Worm (Caenorhabditis elegans) whole organism, L4 larva: ENCODE results near the gene srx-8.

Experiments
- D1046.2 ChIP-seq: fragments of 200-800 bp; sonication (Bioruptor generic); IDR thresholded peaks from 2 replicates; pipeline ENCODE4 v1.3.6; 2022; ENCODE audit warnings: missing genetic modification characterization, missing compliant biosample characterization
- F26F4.8 ChIP-seq: fragments of 200-800 bp; sonication (Bioruptor generic); conservative IDR thresholded peaks from 2 replicates; pipeline ENCODE4 v1.3.6; 2022; ENCODE audit warnings: missing genetic modification characterization, missing compliant biosample characterization
- R02D3.7 ChIP-seq: fragments of 150-350 bp; sonication (generic microtip); optimal IDR thresholded peaks from 3 replicates; lab custom pipeline; 2014; ENCODE audit warnings: missing biosample characterization, missing genetic modification characterization
- Y105C5A.15 ChIP-seq: fragments of 200-800 bp; sonication (Bioruptor generic); IDR thresholded peaks from 2 replicates; pipeline ENCODE4 v1.3.6; 2022; ENCODE audit warnings: missing genetic modification characterization, missing compliant biosample characterization
- Y48G9A.11 ChIP-seq: fragments of 200-800 bp; sonication (Bioruptor generic); IDR thresholded peaks from 2 replicates; pipeline ENCODE4 v1.3.6; 2022; ENCODE audit warnings: missing genetic modification reagents, missing genetic modification characterization, missing compliant biosample characterization
- ama-1 ChIP-seq: fragments of 150-350 bp; optimal IDR thresholded peaks from 2 replicates; lab custom pipeline; 2014; ENCODE audit warnings: inconsistent platforms, mixed read lengths
- ceh-28 ChIP-seq: fragments of 150-350 bp; optimal IDR thresholded peaks from 2 replicates; lab custom pipeline; 2014; ENCODE audit warnings: missing biosample characterization, missing genetic modification reagents, missing genetic modification characterization
- ceh-32 ChIP-seq: sonication (generic microtip); optimal IDR thresholded peaks from 2 replicates; lab custom pipeline; 2016; ENCODE audit warnings: mild to moderate bottlenecking, missing genetic modification characterization, missing compliant biosample characterization; ENCODE audit not compliant: poor library complexity
- ceh-44 ChIP-seq: fragments of 200-800 bp; sonication (Bioruptor generic); IDR thresholded peaks from 2 replicates; pipeline ENCODE4 v1.3.6; 2022; ENCODE audit warnings: missing genetic modification reagents, missing genetic modification characterization, missing compliant biosample characterization
- ceh-82 ChIP-seq: sonication (generic microtip); optimal IDR thresholded peaks from 2 replicates; lab custom pipeline; 2017; ENCODE audit warnings: missing biosample characterization, missing genetic modification characterization
- cey-2 ChIP-seq: sonication (generic microtip); optimal IDR thresholded peaks from 3 replicates; lab custom pipeline; 2017; ENCODE audit warnings: missing genetic modification characterization, mild to moderate bottlenecking, missing compliant biosample characterization, antibody characterized with exemption, borderline replicate concordance; ENCODE audit not compliant: insufficient read depth
- daf-16 ChIP-seq, 3 experiments: sonication (generic microtip); optimal IDR thresholded peaks; 2 replicates each; lab custom pipeline; 2016 to 2017; ENCODE audit warnings: missing genetic modification characterization in 3 of 3, missing genetic modification reagents in 3 of 3, mild to moderate bottlenecking in 2 of 3, missing compliant biosample characterization in 2 of 3, missing biosample characterization in 1 of 3, moderate library complexity in 1 of 3
- daf-8 ChIP-seq: fragments of 200-800 bp; sonication (Bioruptor generic); IDR thresholded peaks from 2 replicates; pipeline ENCODE4 v1.3.6; 2022; ENCODE audit warnings: missing genetic modification characterization, missing compliant biosample characterization
- dmd-8 ChIP-seq: fragments of 200-800 bp; sonication (Bioruptor generic); IDR thresholded peaks from 2 replicates; pipeline ENCODE4 v1.3.6; 2022; ENCODE audit warnings: missing genetic modification characterization, missing compliant biosample characterization
- duxl-1 ChIP-seq: sonication (generic microtip); optimal IDR thresholded peaks from 2 replicates; lab custom pipeline; 2016; ENCODE audit warnings: mild to moderate bottlenecking, missing genetic modification characterization, moderate library complexity, missing compliant biosample characterization; ENCODE audit not compliant: poor library complexity
- hmg-1.1 ChIP-seq: fragments of 200-800 bp; sonication (Bioruptor generic); IDR thresholded peaks from 2 replicates; pipeline ENCODE4 v1.3.6; 2022; ENCODE audit warnings: missing genetic modification reagents, missing genetic modification characterization, missing compliant biosample characterization
- lin-1 ChIP-seq: fragments of 200-800 bp; sonication (Bioruptor generic); IDR thresholded peaks from 2 replicates; pipeline ENCODE4 v1.3.6; 2022; ENCODE audit warnings: missing genetic modification reagents, missing genetic modification characterization, missing compliant biosample characterization
- lir-3 ChIP-seq: sonication (generic microtip); optimal IDR thresholded peaks from 2 replicates; lab custom pipeline; 2016; ENCODE audit warnings: mild to moderate bottlenecking, missing genetic modification characterization, missing compliant biosample characterization
- madf-5 ChIP-seq, 2 experiments: fragments of 200-800 bp; sonication (Bioruptor generic); IDR thresholded peaks; 2 replicates each; pipeline ENCODE4 v1.3.6; 2022; ENCODE audit warnings: missing compliant biosample characterization in 2 of 2, missing genetic modification characterization in 2 of 2
- mxl-3 ChIP-seq: fragments of 200-800 bp; sonication (Bioruptor generic); optimal IDR thresholded peaks from 2 replicates; lab custom pipeline; 2018; ENCODE audit warnings: mild to moderate bottlenecking, missing genetic modification characterization, missing compliant biosample characterization
- nhr-28 ChIP-seq: fragments of 150-350 bp; optimal IDR thresholded peaks from 2 replicates; lab custom pipeline; 2014; ENCODE audit warnings: missing biosample characterization, missing genetic modification characterization
- nhr-41 ChIP-seq: fragments of 200-800 bp; sonication (Bioruptor generic); IDR thresholded peaks from 2 replicates; pipeline ENCODE4 v1.3.6; 2022; ENCODE audit warnings: missing genetic modification reagents, missing genetic modification characterization, missing compliant biosample characterization
- nhr-42 ChIP-seq: fragments of 200-800 bp; sonication (Bioruptor generic); IDR thresholded peaks from 2 replicates; pipeline ENCODE4 v1.3.6; 2022; ENCODE audit warnings: missing genetic modification characterization, missing compliant biosample characterization
- nhr-77 ChIP-seq: fragments of 150-350 bp; optimal IDR thresholded peaks from 2 replicates; lab custom pipeline; 2014; ENCODE audit warnings: missing biosample characterization, missing genetic modification characterization
- php-3 ChIP-seq: fragments of 200-800 bp; sonication (Bioruptor generic); IDR thresholded peaks from 2 replicates; pipeline ENCODE4 v1.3.6; 2022; ENCODE audit warnings: missing genetic modification reagents, missing genetic modification characterization, missing compliant biosample characterization
- sdz-12 ChIP-seq: fragments of 200-800 bp; sonication (Bioruptor generic); optimal IDR thresholded peaks from 2 replicates; lab custom pipeline; 2018; ENCODE audit warnings: mild to moderate bottlenecking, missing genetic modification characterization, missing compliant biosample characterization
- skn-1 ChIP-seq: fragments of 150-350 bp; optimal IDR thresholded peaks from 2 replicates; lab custom pipeline; 2014; ENCODE audit warnings: missing biosample characterization, missing genetic modification characterization
- spr-1 ChIP-seq: sonication (generic microtip); optimal IDR thresholded peaks from 2 replicates; lab custom pipeline; 2016; ENCODE audit warnings: mild to moderate bottlenecking, missing genetic modification characterization, missing compliant biosample characterization
- spr-3 ChIP-seq: fragments of 200-800 bp; sonication (Bioruptor generic); optimal IDR thresholded peaks from 2 replicates; lab custom pipeline; 2018; ENCODE audit warnings: mild to moderate bottlenecking, missing genetic modification characterization, missing compliant biosample characterization
- tag-97 ChIP-seq: fragments of 200-800 bp; sonication (Bioruptor generic); IDR thresholded peaks from 2 replicates; pipeline ENCODE4 v1.3.6; 2022; ENCODE audit warnings: missing genetic modification characterization, missing compliant biosample characterization
- unc-130 ChIP-seq: sonication (generic microtip); optimal IDR thresholded peaks from 2 replicates; lab custom pipeline; 2016; ENCODE audit warnings: missing genetic modification reagents, missing genetic modification characterization, missing compliant biosample characterization
- unc-39 ChIP-seq: sonication (generic microtip); optimal IDR thresholded peaks from 2 replicates; lab custom pipeline; 2017; ENCODE audit warnings: missing biosample characterization, missing genetic modification characterization
- unc-62 ChIP-seq, 3 experiments: fragments of 150-350 bp in 1 of 3; sonication (generic microtip); optimal IDR thresholded peaks in 2 of 3; peaks in 1 of 3; 1 replicate in 1 of 3; 2 replicates in 2 of 3; lab custom pipeline; 2014 to 2017; ENCODE audit warnings: missing biosample characterization in 3 of 3, missing genetic modification characterization in 3 of 3, missing genetic modification reagents in 3 of 3, missing genotype in 1 of 3
- zag-1 ChIP-seq: fragments of 150-350 bp; optimal IDR thresholded peaks from 2 replicates; lab custom pipeline; 2014; ENCODE audit warnings: missing biosample characterization, missing genetic modification characterization
- zip-11 ChIP-seq: fragments of 200-800 bp; sonication (Bioruptor generic); IDR thresholded peaks from 2 replicates; pipeline ENCODE4 v1.3.6; 2022; ENCODE audit warnings: missing genetic modification characterization, missing compliant biosample characterization

srx-8 gene

DNA sequence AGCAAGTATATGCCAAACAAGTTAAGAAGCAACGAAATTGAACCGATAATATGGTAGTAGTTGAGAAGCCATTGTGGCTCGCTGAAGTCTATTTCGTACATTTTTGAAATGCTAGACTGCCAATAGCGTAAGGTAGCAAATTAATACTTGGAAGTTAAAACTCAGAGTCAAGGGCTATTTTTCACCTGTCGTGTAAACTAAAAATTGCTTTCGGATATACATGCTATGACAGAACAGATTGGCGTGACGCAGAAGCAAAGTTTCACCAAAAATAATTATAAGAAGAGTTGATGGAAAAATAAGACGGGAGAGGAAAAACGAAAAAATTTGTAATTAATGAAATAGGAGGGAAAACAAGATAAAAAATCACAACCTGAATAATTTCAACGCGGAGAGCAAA lies 10.0 kb upstream of the srx-8 start, which contains the start of gene sri-73:
TSS of gene sri-73 (minus strand) at position 101 of the 400 bp plus-strand sequence.
- TF ChIP-seq tag-97 (GFP tag; lab: Robert Waterston, UW) (no peak), hmg-1.1 (no peak), unc-130 (GFP tag; lab: Kevin White, UChicago) (no peak), zip-11 (no peak), daf-8 (GFP tag; lab: Robert Waterston, UW) (no peak), Y48G9A.11 (GFP tag; lab: Robert Waterston, UW) (no peak), duxl-1 (tag; lab: Kevin White, UChicago) (no peak), ceh-28 (no peak), D1046.2 (GFP tag; lab: Robert Waterston, UW) (no peak), R02D3.7 (tag; lab: Kevin White, UChicago) (no peak), nhr-77 (tag; lab: Kevin White, UChicago) (no peak), spr-1 (tag; lab: Kevin White, UChicago) (no peak), spr-3 (no peak), php-3 (no peak), mxl-3 (no peak)

ce11 chrV:562834-563233 lies 6.9 kb upstream of the srx-8 start, which contains the start of gene C14C6.2:
C14C6.2 (plus strand) TSS chrV:563134.
- TF ChIP-seq lir-3 (tag; lab: Kevin White, UChicago): no peak

- TF ChIP-seq ceh-44 (GFP tag; lab: Robert Waterston, UW): peak; percentile 86
- TF ChIP-seq nhr-28 (tag; lab: Kevin White, UChicago): no peak
- TF ChIP-seq cey-2: no peak
Observed at ce11 chrV:559940-560339, 4.0 kb upstream of the srx-8 start, which contains the start of gene srx-7. srx-7 (plus strand) TSS chrV:560195.

ce11 chrV:553067-553466 lies 2.9 kb downstream of the srx-8 start, which contains the start of gene C14C6.8:
C14C6.8 (minus strand) TSS chrV:553167.
- TF ChIP-seq dmd-8 (GFP tag; lab: Robert Waterston, UW): no peak
- TF ChIP-seq daf-16 (GFP tag; optimal IDR thresholded peaks at IDR 0.05; lab: Kevin White, UChicago): no peak
- no peak for TF ChIP-seq daf-16 (tag; optimal IDR thresholded peaks at IDR 0.05; lab: Kevin White, UChicago)
- TF ChIP-seq nhr-41 (GFP tag; lab: Robert Waterston, UW): no peak
- no peak for TF ChIP-seq zag-1 (tag; lab: Kevin White, UChicago)
- no peak for TF ChIP-seq ceh-32 (tag; lab: Kevin White, UChicago)
- TF ChIP-seq Y105C5A.15 (GFP tag; lab: Robert Waterston, UW): no peak
- no peak for TF ChIP-seq tag-97 (GFP tag; lab: Robert Waterston, UW)
- TF ChIP-seq skn-1: no peak
- no peak for TF ChIP-seq ama-1
- no peak for TF ChIP-seq sdz-12 (GFP tag; lab: Kevin White, UChicago)
- no peak for TF ChIP-seq nhr-42 (GFP tag; lab: Robert Waterston, UW)
- no peak for TF ChIP-seq ceh-82 (tag; lab: Kevin White, UChicago)
- TF ChIP-seq R02D3.7 (tag; lab: Kevin White, UChicago): no peak
- TF ChIP-seq F26F4.8 (GFP tag; lab: Robert Waterston, UW): no peak
- no peak for TF ChIP-seq madf-5 (GFP tag; IDR thresholded peaks at IDR 0.05; lab: Robert Waterston, UW)
- TF ChIP-seq D1046.2 (GFP tag; lab: Robert Waterston, UW): no peak
- no peak for TF ChIP-seq mxl-3
- no peak for TF ChIP-seq lin-1 (GFP tag; lab: Robert Waterston, UW)
- TF ChIP-seq unc-39 (tag; lab: Kevin White, UChicago): no peak

DNA sequence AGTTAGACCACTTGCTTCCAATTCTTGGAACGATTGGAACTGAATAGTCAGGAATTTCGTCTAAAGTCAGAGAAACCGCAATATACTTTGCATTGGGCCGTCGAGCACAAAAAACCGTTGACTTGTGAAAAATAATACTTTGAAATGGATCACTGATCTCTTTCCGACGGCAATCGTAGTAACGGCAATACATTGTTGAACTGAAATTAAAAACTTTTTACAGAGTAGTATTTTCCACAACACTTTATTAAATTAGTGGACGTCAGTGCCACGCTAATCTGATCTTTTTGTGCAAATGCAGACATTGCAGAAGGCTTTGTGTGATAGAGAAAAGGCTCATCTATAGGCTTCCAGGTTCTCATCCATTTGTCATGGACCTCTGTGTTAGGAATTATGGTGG lies 3.5 kb downstream of the srx-8 start:
- TF ChIP-seq skn-1 (no peak), unc-62 (GFP tag; optimal IDR thresholded peaks at IDR 0.05 in 1 of 2; lab: Kevin White, UChicago) (peak in 1 of 2 experiments; percentile 91), unc-62 (tag; optimal IDR thresholded peaks at IDR 0.05; lab: Kevin White, UChicago) (no peak)
